Fruit fly (Drosophila melanogaster) whole organism, embryonic: ENCODE results near the gene iav.
A peak's percentile ranks its signal among the peaks of the same experiment; 100 is the strongest.

ENCODE experiments used
- Ada2b ChIP-seq: fragments of 200-800 bp; sonication (Bioruptor generic); IDR thresholded peaks from 2 replicates; pipeline ENCODE4 v1.3.6; 2022; ENCODE audit warnings: missing biosample characterization, missing genetic modification characterization
- Adf1 ChIP-seq: fragments of 200-800 bp; sonication (Bioruptor generic); IDR thresholded peaks from 2 replicates; pipeline ENCODE4 v1.3.6; 2022; ENCODE audit warnings: missing biosample characterization, missing genetic modification characterization
- Aef1 ChIP-seq: fragments of 200-800 bp; sonication (Bioruptor generic); IDR thresholded peaks from 3 replicates; pipeline ENCODE4 v1.3.6; 2022; ENCODE audit warnings: missing biosample characterization, missing genetic modification characterization
- Bteb2 ChIP-seq: fragments of 200-800 bp; sonication (Bioruptor generic); optimal IDR thresholded peaks from 2 replicates; lab custom pipeline; 2016; ENCODE audit warnings: missing biosample characterization, missing genetic modification characterization
- CG10209 ChIP-seq: fragments of 200-800 bp; sonication (Bioruptor generic); optimal IDR thresholded peaks from 3 replicates; lab custom pipeline; 2017; ENCODE audit warnings: missing biosample characterization, mild to moderate bottlenecking, missing genetic modification characterization, missing genetic modification reagents
- CG10366 ChIP-seq: fragments of 200-800 bp; sonication (Bioruptor generic); IDR thresholded peaks from 2 replicates; pipeline ENCODE4 v1.3.6; 2022; ENCODE audit warnings: missing biosample characterization, missing genetic modification characterization
- CG11456 ChIP-seq: fragments of 200-800 bp; sonication (Bioruptor generic); IDR thresholded peaks from 3 replicates; pipeline ENCODE4 v1.3.6; 2022; ENCODE audit warnings: missing biosample characterization, missing genetic modification characterization
- CG14014 ChIP-seq: fragments of 200-800 bp; sonication (Bioruptor generic); IDR thresholded peaks from 2 replicates; pipeline ENCODE4 v1.3.6; 2022; ENCODE audit warnings: missing biosample characterization, missing genetic modification characterization
- CG16863 ChIP-seq: fragments of 200-800 bp; sonication (Bioruptor generic); optimal IDR thresholded peaks from 3 replicates; lab custom pipeline; 2016; ENCODE audit warnings: missing biosample characterization, missing genetic modification characterization
- CG17186 ChIP-seq: fragments of 200-800 bp; sonication (Bioruptor generic); optimal IDR thresholded peaks from 3 replicates; lab custom pipeline; 2017; ENCODE audit warnings: missing biosample characterization, missing genetic modification reagents, missing genetic modification characterization
- CG18476 ChIP-seq: fragments of 200-800 bp; sonication (Bioruptor generic); optimal IDR thresholded peaks from 2 replicates; lab custom pipeline; 2016; ENCODE audit warnings: missing biosample characterization, mild to moderate bottlenecking, missing genetic modification characterization
- CG30431 ChIP-seq: fragments of 200-800 bp; sonication (Bioruptor generic); optimal IDR thresholded peaks from 2 replicates; lab custom pipeline; 2017; ENCODE audit warnings: missing biosample characterization, missing genetic modification characterization
- CG31388 ChIP-seq: fragments of 200-800 bp; sonication (Bioruptor generic); optimal IDR thresholded peaks from 2 replicates; lab custom pipeline; 2016; ENCODE audit warnings: missing biosample characterization, missing genetic modification characterization
- CG32532 ChIP-seq: fragments of 200-800 bp; sonication (Bioruptor generic); IDR thresholded peaks from 2 replicates; pipeline ENCODE4 v1.3.6; 2022; ENCODE audit warnings: missing biosample characterization, missing genetic modification characterization
- CG5953 ChIP-seq: fragments of 200-800 bp; sonication (Bioruptor generic); IDR thresholded peaks from 2 replicates; pipeline ENCODE4 v1.3.6; 2022; ENCODE audit warnings: missing biosample characterization, missing genetic modification characterization
- CG9932 ChIP-seq: fragments of 200-800 bp; sonication (Bioruptor generic); IDR thresholded peaks from 2 replicates; pipeline ENCODE4 v1.3.6; 2022; ENCODE audit warnings: missing biosample characterization, missing genetic modification characterization
- CkIIα-i1 ChIP-seq: fragments of 200-800 bp; sonication (Bioruptor generic); IDR thresholded peaks from 2 replicates; pipeline ENCODE4 v1.3.6; 2022; ENCODE audit warnings: missing biosample characterization, missing genetic modification characterization
- CoRest ChIP-seq: fragments of 200-800 bp; sonication (Bioruptor generic); optimal IDR thresholded peaks from 3 replicates; lab custom pipeline; 2018; ENCODE audit warnings: missing biosample characterization, mild to moderate bottlenecking, missing genetic modification characterization, moderate library complexity
- Doc3 ChIP-seq: fragments of 200-800 bp; sonication (Bioruptor generic); IDR thresholded peaks from 3 replicates; pipeline ENCODE4 v1.3.6; 2022; ENCODE audit warnings: missing biosample characterization, missing genetic modification characterization; ENCODE audit not compliant: partially characterized antibody
- H15 ChIP-seq: fragments of 200-800 bp; sonication (Bioruptor generic); IDR thresholded peaks from 3 replicates; pipeline ENCODE4 v1.3.6; 2022; ENCODE audit warnings: missing biosample characterization, missing genetic modification characterization
- H2.0 ChIP-seq: fragments of 200-800 bp; sonication (Bioruptor generic); IDR thresholded peaks from 2 replicates; pipeline ENCODE4 v1.3.6; 2022; ENCODE audit warnings: missing biosample characterization, missing genetic modification characterization
- HLH3B ChIP-seq: fragments of 200-800 bp; sonication (Bioruptor generic); IDR thresholded peaks from 2 replicates; pipeline ENCODE4 v1.3.6; 2022; ENCODE audit warnings: missing biosample characterization, missing genetic modification characterization
- Hand ChIP-seq: fragments of 200-800 bp; sonication (Bioruptor generic); optimal IDR thresholded peaks from 2 replicates; lab custom pipeline; 2017; ENCODE audit warnings: mild to moderate bottlenecking, missing biosample characterization, missing genetic modification reagents, missing genetic modification characterization
- Mes4 ChIP-seq: fragments of 200-800 bp; sonication (Bioruptor generic); optimal IDR thresholded peaks from 2 replicates; lab custom pipeline; 2016; ENCODE audit warnings: missing biosample characterization, missing genetic modification characterization
- NFAT ChIP-seq: fragments of 200-800 bp; sonication (Bioruptor generic); IDR thresholded peaks from 2 replicates; pipeline ENCODE4 v1.3.6; 2022; ENCODE audit warnings: missing biosample characterization, missing genetic modification characterization
- NfI ChIP-seq: fragments of 200-800 bp; sonication (Bioruptor generic); optimal IDR thresholded peaks from 3 replicates; lab custom pipeline; 2018; ENCODE audit warnings: missing biosample characterization, mild to moderate bottlenecking, missing genetic modification characterization, moderate library complexity
- Rfx ChIP-seq: fragments of 200-800 bp; sonication (Bioruptor generic); IDR thresholded peaks from 2 replicates; pipeline ENCODE4 v1.3.6; 2022; ENCODE audit warnings: missing biosample characterization, missing genetic modification characterization
- Side ChIP-seq: fragments of 200-800 bp; sonication (Bioruptor generic); optimal IDR thresholded peaks from 2 replicates; lab custom pipeline; 2016; ENCODE audit warnings: missing biosample characterization, missing genetic modification characterization
- YL-1 ChIP-seq: fragments of 200-800 bp; sonication (Bioruptor generic); optimal IDR thresholded peaks from 3 replicates; lab custom pipeline; 2017; ENCODE audit warnings: missing biosample characterization, mild to moderate bottlenecking, missing genetic modification characterization
- ase ChIP-seq: fragments of 200-800 bp; sonication (Bioruptor generic); IDR thresholded peaks from 3 replicates; pipeline ENCODE4 v1.3.6; 2022; ENCODE audit warnings: missing biosample characterization, missing genetic modification characterization
- ato ChIP-seq: fragments of 200-800 bp; sonication (Bioruptor generic); IDR thresholded peaks from 2 replicates; pipeline ENCODE4 v1.3.6; 2022; ENCODE audit warnings: missing biosample characterization, missing genetic modification characterization; ENCODE audit not compliant: partially characterized antibody
- bcd ChIP-seq: fragments of 200-800 bp; sonication (Bioruptor generic); optimal IDR thresholded peaks from 2 replicates; lab custom pipeline; 2017; ENCODE audit warnings: missing biosample characterization, mild to moderate bottlenecking, missing genetic modification characterization
- dm ChIP-seq: fragments of 200-800 bp; sonication (Bioruptor generic); optimal IDR thresholded peaks from 3 replicates; lab custom pipeline; 2016; ENCODE audit warnings: missing biosample characterization, missing genetic modification characterization
- dpn ChIP-seq, 2 experiments: fragments of 200-800 bp; sonication (Bioruptor generic); optimal IDR thresholded peaks; 3 replicates each; lab custom pipeline; 2016; ENCODE audit warnings: missing biosample characterization in 2 of 2, missing genetic modification characterization in 2 of 2
- eyg ChIP-seq: fragments of 200-800 bp; sonication (Bioruptor generic); optimal IDR thresholded peaks from 3 replicates; lab custom pipeline; 2016; ENCODE audit warnings: missing biosample characterization, missing genetic modification characterization
- grau ChIP-seq: fragments of 200-800 bp; optimal IDR thresholded peaks from 3 replicates; lab custom pipeline; 2019; ENCODE audit warnings: missing biosample characterization, mild to moderate bottlenecking, missing genetic modification characterization, moderate library complexity
- hkb ChIP-seq, 2 experiments: fragments of 200-800 bp in 1 of 2; fragments of >200 bp in 1 of 2; sonication (Bioruptor generic) in 1 of 2; IDR thresholded peaks in 1 of 2; optimal IDR thresholded peaks in 1 of 2; 2 replicates each; pipeline versions ENCODE4 v1.3.6 to Lab custom; 2017 to 2022; ENCODE audit warnings: missing biosample characterization in 1 of 2, missing genetic modification characterization in 1 of 2
- knrl ChIP-seq: fragments of 200-800 bp; sonication (Bioruptor generic); IDR thresholded peaks from 3 replicates; pipeline ENCODE4 v1.3.6; 2022; ENCODE audit warnings: missing biosample characterization, missing genetic modification characterization; ENCODE audit not compliant: partially characterized antibody
- lbe ChIP-seq: fragments of 200-800 bp; sonication (Bioruptor generic); optimal IDR thresholded peaks from 2 replicates; lab custom pipeline; 2016; ENCODE audit warnings: missing biosample characterization, mild to moderate bottlenecking, missing genetic modification characterization
- pan ChIP-seq, 4 experiments: fragments of >200 bp in 3 of 4; fragments of 200-800 bp in 1 of 4; sonication (Bioruptor generic) in 1 of 4; optimal IDR thresholded peaks in 3 of 4; IDR thresholded peaks in 1 of 4; 2 replicates each; pipeline versions ENCODE4 v1.3.6 to Lab custom; 2017 to 2022; ENCODE audit warnings: missing biosample characterization in 2 of 4, missing genetic modification characterization in 2 of 4, mixed read lengths in 1 of 4
- pnt ChIP-seq: fragments of 200-800 bp; sonication (Bioruptor generic); optimal IDR thresholded peaks from 3 replicates; lab custom pipeline; 2016; ENCODE audit warnings: missing biosample characterization, missing genetic modification characterization
- prd ChIP-seq, 3 experiments: fragments of >200 bp in 2 of 3; fragments of 200-800 bp in 1 of 3; sonication (Bioruptor generic) in 1 of 3; optimal IDR thresholded peaks in 2 of 3; IDR thresholded peaks in 1 of 3; 2 replicates in 2 of 3; 3 replicates in 1 of 3; pipeline versions ENCODE4 v1.3.6 to Lab custom; 2017 to 2022; ENCODE audit warnings: missing biosample characterization in 1 of 3, missing genetic modification characterization in 1 of 3
- ranshi ChIP-seq: fragments of 200-800 bp; sonication (Bioruptor generic); IDR thresholded peaks from 2 replicates; pipeline ENCODE4 v1.3.6; 2022; ENCODE audit warnings: missing biosample characterization, missing genetic modification characterization
- ro ChIP-seq: fragments of 200-800 bp; sonication (Bioruptor generic); IDR thresholded peaks from 2 replicates; pipeline ENCODE4 v1.3.6; 2022; ENCODE audit warnings: missing biosample characterization, missing genetic modification characterization
- sens ChIP-seq: fragments of 200-800 bp; sonication (Bioruptor generic); peaks from one replicate; lab custom pipeline; 2016; ENCODE audit warnings: missing biosample characterization, missing genetic modification characterization
- sisA ChIP-seq: fragments of 200-800 bp; sonication (Bioruptor generic); IDR thresholded peaks from 2 replicates; pipeline ENCODE4 v1.3.6; 2022; ENCODE audit warnings: missing biosample characterization, missing genetic modification characterization
- tap ChIP-seq: fragments of 200-800 bp; optimal IDR thresholded peaks from 3 replicates; lab custom pipeline; 2019; ENCODE audit warnings: missing biosample characterization, mild to moderate bottlenecking, missing genetic modification characterization, moderate library complexity
- tin ChIP-seq: fragments of 200-800 bp; sonication (Bioruptor generic); optimal IDR thresholded peaks from 3 replicates; lab custom pipeline; 2016; ENCODE audit warnings: missing biosample characterization, missing genetic modification characterization
- vvl ChIP-seq: fragments of 200-800 bp; sonication (Bioruptor generic); IDR thresholded peaks from 2 replicates; pipeline ENCODE4 v1.3.6; 2022; ENCODE audit warnings: missing biosample characterization, missing genetic modification characterization
- zfh1 ChIP-seq: fragments of 200-800 bp; sonication (Bioruptor generic); IDR thresholded peaks from 3 replicates; pipeline ENCODE4 v1.3.6; 2022; ENCODE audit warnings: missing biosample characterization, missing genetic modification characterization

The iav gene

dm6 chrX:6792891-6793290 lies 20.9 kb upstream of the iav start (continued):
- TF ChIP-seq prd (optimal IDR thresholded peaks at IDR 0.05; lab: Kevin White, UChicago), result no peak
- peak; percentile 35; the same call in 2 of the 3 replicates for TF ChIP-seq prd (GFP tag; IDR thresholded peaks at IDR 0.05; lab: Robert Waterston, UW)
- TF ChIP-seq bcd (GFP tag; lab: Kevin White, UChicago), result no peak
- no peak for TF ChIP-seq CG18476 (GFP tag; lab: Kevin White, UChicago)
- no peak for TF ChIP-seq dm (GFP tag; lab: Kevin White, UChicago)
- TF ChIP-seq Adf1 (GFP tag; lab: Robert Waterston, UW), result no peak
- TF ChIP-seq Rfx (GFP tag; lab: Robert Waterston, UW), result peak; percentile 68
- TF ChIP-seq CG32532, result peak; percentile 48; the same call in 1 of the 2 replicates
- TF ChIP-seq CG10366 (GFP tag; lab: Robert Waterston, UW), result peak; percentile 31; the same call in 1 of the 2 replicates
- TF ChIP-seq Aef1, result 0 out of 3 replicates have a peak, but pooled peaks have one; percentile 9
- no peak for TF ChIP-seq knrl
- no peak for TF ChIP-seq CG10209 (GFP tag; lab: Kevin White, UChicago)
- TF ChIP-seq tap (tag; lab: Kevin White, UChicago), result no peak
- no peak for TF ChIP-seq HLH3B (GFP tag; lab: Robert Waterston, UW)
- 0 out of 3 replicates have a peak, but pooled peaks have one; percentile 6 for TF ChIP-seq H15 (GFP tag; lab: Robert Waterston, UW)
- TF ChIP-seq Doc3 (GFP tag; lab: Robert Waterston, UW), result no peak
- TF ChIP-seq CG17186 (GFP tag; lab: Kevin White, UChicago), result no peak
- TF ChIP-seq sisA, result peak; percentile 58
- no peak for TF ChIP-seq ato
- TF ChIP-seq pnt (GFP tag; lab: Kevin White, UChicago), result no peak
- TF ChIP-seq Mes4 (GFP tag; lab: Kevin White, UChicago), result no peak
- 0 out of 2 replicates have a peak, but pooled peaks have one; percentile 20 for TF ChIP-seq CG14014
- TF ChIP-seq pan (optimal IDR thresholded peaks at IDR 0.05; lab: Kevin White, UChicago), result no peak
- peak in 1 of 2 experiments; percentile 28 for TF ChIP-seq pan (GFP tag; optimal IDR thresholded peaks at IDR 0.05 in 1 of 2, IDR thresholded peaks at IDR 0.05 in 1 of 2)
- TF ChIP-seq tin, result no peak
- no peak for TF ChIP-seq CG16863
- peak; percentile 22; the same call in 1 of the 2 replicates for TF ChIP-seq H2.0 (GFP tag; lab: Robert Waterston, UW)
- TF ChIP-seq CG31388, result no peak
- no peak for TF ChIP-seq CG11456
- TF ChIP-seq lbe, result no peak
- TF ChIP-seq ase (GFP tag; lab: Robert Waterston, UW), result 0 out of 3 replicates have a peak, but pooled peaks have one; percentile 16
- TF ChIP-seq ranshi (GFP tag; lab: Robert Waterston, UW), result 0 out of 2 replicates have a peak, but pooled peaks have one; percentile 9
- TF ChIP-seq eyg (GFP tag; lab: Kevin White, UChicago), result no peak
- no peak for TF ChIP-seq Ada2b (GFP tag; lab: Robert Waterston, UW)
- TF ChIP-seq sens (GFP tag; lab: Kevin White, UChicago), result no peak
- peak; percentile 43 for TF ChIP-seq CG9932 (GFP tag; lab: Robert Waterston, UW)
- TF ChIP-seq vvl (GFP tag; lab: Robert Waterston, UW), result peak; percentile 27; the same call in 1 of the 2 replicates
- TF ChIP-seq hkb (optimal IDR thresholded peaks at IDR 0.05; lab: Kevin White, UChicago), result no peak
- 0 out of 2 replicates have a peak, but pooled peaks have one; percentile 24 for TF ChIP-seq hkb (GFP tag; IDR thresholded peaks at IDR 0.05; lab: Robert Waterston, UW)
- TF ChIP-seq Side (GFP tag; lab: Kevin White, UChicago), result no peak
- TF ChIP-seq Bteb2 (GFP tag; lab: Kevin White, UChicago), result no peak
- no peak for TF ChIP-seq CG30431 (GFP tag; lab: Kevin White, UChicago)
- no peak for TF ChIP-seq NfI (GFP tag; lab: Kevin White, UChicago)
- no peak for TF ChIP-seq zfh1 (GFP tag; lab: Robert Waterston, UW)
- 0 out of 2 replicates have a peak, but pooled peaks have one; percentile 4 for TF ChIP-seq CG5953 (GFP tag; lab: Robert Waterston, UW)
- no peak for TF ChIP-seq CkIIα-i1 (GFP tag; lab: Robert Waterston, UW)
- TF ChIP-seq grau (tag; lab: Kevin White, UChicago), result peak; percentile 76
- TF ChIP-seq YL-1, result no peak
- TF ChIP-seq Hand (GFP tag; lab: Kevin White, UChicago), result no peak
- TF ChIP-seq NFAT (GFP tag; lab: Robert Waterston, UW), result no peak
- TF ChIP-seq dpn (GFP tag; optimal IDR thresholded peaks at IDR 0.05; lab: Kevin White, UChicago), result no peak
- no peak for TF ChIP-seq ro
- no peak for TF ChIP-seq CoRest (tag; lab: Kevin White, UChicago)
